Worm (Caenorhabditis elegans) whole organism, L4 larva: Measurements from ENCODE around the gene clec-64.

ENCODE experiments used
- F26F4.8 ChIP-seq: fragments of 200-800 bp; sonication (Bioruptor generic); conservative IDR thresholded peaks from 2 replicates; pipeline ENCODE4 v1.3.6; 2022; ENCODE audit warnings: missing genetic modification characterization, missing compliant biosample characterization
- Y5F2A.4 ChIP-seq: fragments of 200-800 bp; sonication (Bioruptor generic); optimal IDR thresholded peaks from 2 replicates; lab custom pipeline; 2018; ENCODE audit warnings: mild to moderate bottlenecking, missing genetic modification characterization, missing compliant biosample characterization
- Y75B8A.6 ChIP-seq: fragments of 200-800 bp; sonication (Bioruptor generic); IDR thresholded peaks from 2 replicates; pipeline ENCODE4 v1.3.6; 2022; ENCODE audit warnings: missing genetic modification reagents, missing genetic modification characterization, missing compliant biosample characterization
- ZK337.2 ChIP-seq: fragments of 200-800 bp; sonication (Bioruptor generic); IDR thresholded peaks from 2 replicates; pipeline ENCODE4 v1.3.6; 2022; ENCODE audit warnings: missing genetic modification reagents, missing genetic modification characterization, missing compliant biosample characterization
- ZK546.5 ChIP-seq, 2 experiments: sonication (generic microtip); optimal IDR thresholded peaks; 2 replicates each; lab custom pipeline; 2017; ENCODE audit warnings: missing biosample characterization in 2 of 2, missing genetic modification characterization in 2 of 2
- ceh-82 ChIP-seq: sonication (generic microtip); optimal IDR thresholded peaks from 2 replicates; lab custom pipeline; 2017; ENCODE audit warnings: missing biosample characterization, missing genetic modification characterization
- daf-16 ChIP-seq, 3 experiments: sonication (generic microtip); optimal IDR thresholded peaks; 2 replicates each; lab custom pipeline; 2016 to 2017; ENCODE audit warnings: missing genetic modification characterization in 3 of 3, missing genetic modification reagents in 3 of 3, mild to moderate bottlenecking in 2 of 3, missing compliant biosample characterization in 2 of 3, missing biosample characterization in 1 of 3, moderate library complexity in 1 of 3
- daf-19 ChIP-seq: fragments of 200-800 bp; sonication (Bioruptor generic); conservative IDR thresholded peaks from 2 replicates; pipeline ENCODE4 v1.3.6; 2022; ENCODE audit warnings: missing genetic modification characterization, missing compliant biosample characterization
- dmd-6 ChIP-seq: fragments of 200-800 bp; sonication (Bioruptor generic); IDR thresholded peaks from 2 replicates; pipeline ENCODE4 v1.3.6; 2022; ENCODE audit warnings: missing genetic modification reagents, missing genetic modification characterization, missing compliant biosample characterization
- dve-1 ChIP-seq: sonication (generic microtip); optimal IDR thresholded peaks from 2 replicates; lab custom pipeline; 2017; ENCODE audit warnings: antibody characterized with exemption, mild to moderate bottlenecking, missing genetic modification characterization, missing compliant biosample characterization; ENCODE audit not compliant: insufficient read depth
- fos-1 ChIP-seq: fragments of 150-350 bp; optimal IDR thresholded peaks from 2 replicates; lab custom pipeline; 2014; ENCODE audit warnings: missing biosample characterization, missing genetic modification characterization
- hif-1 ChIP-seq, 2 experiments: sonication (generic microtip); optimal IDR thresholded peaks; 2 replicates each; lab custom pipeline; 2016 to 2017; ENCODE audit warnings: missing compliant biosample characterization in 2 of 2, missing genetic modification characterization in 2 of 2, missing genetic modification reagents in 2 of 2, missing genotype in 2 of 2, mild to moderate bottlenecking in 1 of 2
- hlh-11 ChIP-seq: fragments of 200-800 bp; sonication (Bioruptor generic); optimal IDR thresholded peaks from 2 replicates; lab custom pipeline; 2018; ENCODE audit warnings: mild to moderate bottlenecking, missing genetic modification characterization, missing compliant biosample characterization
- hlh-30 ChIP-seq: sonication (generic microtip); optimal IDR thresholded peaks from 2 replicates; lab custom pipeline; 2017; ENCODE audit warnings: antibody characterized with exemption, mild to moderate bottlenecking, missing genetic modification characterization, missing compliant biosample characterization; ENCODE audit not compliant: insufficient read depth
- hmg-1.1 ChIP-seq: fragments of 200-800 bp; sonication (Bioruptor generic); IDR thresholded peaks from 2 replicates; pipeline ENCODE4 v1.3.6; 2022; ENCODE audit warnings: missing genetic modification reagents, missing genetic modification characterization, missing compliant biosample characterization
- jun-1 ChIP-seq: fragments of 150-350 bp; optimal IDR thresholded peaks from 2 replicates; lab custom pipeline; 2014; ENCODE audit warnings: missing biosample characterization, missing genetic modification reagents, missing genetic modification characterization
- lin-1 ChIP-seq: fragments of 200-800 bp; sonication (Bioruptor generic); IDR thresholded peaks from 2 replicates; pipeline ENCODE4 v1.3.6; 2022; ENCODE audit warnings: missing genetic modification reagents, missing genetic modification characterization, missing compliant biosample characterization
- lin-15B ChIP-seq: fragments of 150-350 bp; sonication (generic microtip); optimal IDR thresholded peaks from 3 replicates; lab custom pipeline; 2014; ENCODE audit warnings: missing biosample characterization, missing genetic modification characterization
- lin-38 ChIP-seq: fragments of 200-800 bp; sonication (Bioruptor generic); IDR thresholded peaks from 2 replicates; pipeline ENCODE4 v1.3.6; 2022; ENCODE audit warnings: missing genetic modification reagents, missing genetic modification characterization, missing compliant biosample characterization
- mep-1 ChIP-seq: fragments of 150-350 bp; sonication (generic microtip); optimal IDR thresholded peaks from 3 replicates; lab custom pipeline; 2014; ENCODE audit warnings: missing biosample characterization, missing genetic modification characterization
- mxl-2 ChIP-seq: fragments of 200-800 bp; sonication (Bioruptor generic); conservative IDR thresholded peaks from 2 replicates; pipeline ENCODE4 v1.3.6; 2022; ENCODE audit warnings: missing genetic modification reagents, missing genetic modification characterization, missing compliant biosample characterization
- mxl-3 ChIP-seq: fragments of 200-800 bp; sonication (Bioruptor generic); optimal IDR thresholded peaks from 2 replicates; lab custom pipeline; 2018; ENCODE audit warnings: mild to moderate bottlenecking, missing genetic modification characterization, missing compliant biosample characterization
- nhr-28 ChIP-seq: fragments of 150-350 bp; optimal IDR thresholded peaks from 2 replicates; lab custom pipeline; 2014; ENCODE audit warnings: missing biosample characterization, missing genetic modification characterization
- nhr-41 ChIP-seq: fragments of 200-800 bp; sonication (Bioruptor generic); IDR thresholded peaks from 2 replicates; pipeline ENCODE4 v1.3.6; 2022; ENCODE audit warnings: missing genetic modification reagents, missing genetic modification characterization, missing compliant biosample characterization
- nhr-76 ChIP-seq: fragments of 150-350 bp; optimal IDR thresholded peaks from 2 replicates; lab custom pipeline; 2014; ENCODE audit warnings: missing biosample characterization, missing genetic modification characterization
- nhr-77 ChIP-seq: fragments of 150-350 bp; optimal IDR thresholded peaks from 2 replicates; lab custom pipeline; 2014; ENCODE audit warnings: missing biosample characterization, missing genetic modification characterization
- php-3 ChIP-seq: fragments of 200-800 bp; sonication (Bioruptor generic); IDR thresholded peaks from 2 replicates; pipeline ENCODE4 v1.3.6; 2022; ENCODE audit warnings: missing genetic modification reagents, missing genetic modification characterization, missing compliant biosample characterization
- pqm-1 ChIP-seq: sonication (generic microtip); optimal IDR thresholded peaks from 2 replicates; lab custom pipeline; 2017; ENCODE audit warnings: missing biosample characterization, missing genetic modification characterization
- rbr-2 ChIP-seq: sonication (generic microtip); optimal IDR thresholded peaks from 2 replicates; lab custom pipeline; 2016; ENCODE audit warnings: missing genotype, missing genetic modification characterization, missing compliant biosample characterization
- saeg-2 ChIP-seq: fragments of 200-800 bp; sonication (Bioruptor generic); IDR thresholded peaks from 2 replicates; pipeline ENCODE4 v1.3.6; 2022; ENCODE audit warnings: missing genetic modification reagents, missing genetic modification characterization, missing compliant biosample characterization
- set-16 ChIP-seq: fragments of 200-800 bp; sonication (Bioruptor generic); IDR thresholded peaks from 2 replicates; pipeline ENCODE4 v1.3.6; 2022; ENCODE audit warnings: missing genetic modification reagents, missing genetic modification characterization, missing compliant biosample characterization
- spr-1 ChIP-seq: sonication (generic microtip); optimal IDR thresholded peaks from 2 replicates; lab custom pipeline; 2016; ENCODE audit warnings: mild to moderate bottlenecking, missing genetic modification characterization, missing compliant biosample characterization
- spr-3 ChIP-seq: fragments of 200-800 bp; sonication (Bioruptor generic); optimal IDR thresholded peaks from 2 replicates; lab custom pipeline; 2018; ENCODE audit warnings: mild to moderate bottlenecking, missing genetic modification characterization, missing compliant biosample characterization
- unc-62 ChIP-seq, 3 experiments: fragments of 150-350 bp in 1 of 3; sonication (generic microtip); optimal IDR thresholded peaks in 2 of 3; peaks in 1 of 3; 1 replicate in 1 of 3; 2 replicates in 2 of 3; lab custom pipeline; 2014 to 2017; ENCODE audit warnings: missing biosample characterization in 3 of 3, missing genetic modification characterization in 3 of 3, missing genetic modification reagents in 3 of 3, missing genotype in 1 of 3
- zag-1 ChIP-seq: fragments of 150-350 bp; optimal IDR thresholded peaks from 2 replicates; lab custom pipeline; 2014; ENCODE audit warnings: missing biosample characterization, missing genetic modification characterization
- zip-2 ChIP-seq: fragments of 150-350 bp; optimal IDR thresholded peaks from 2 replicates; lab custom pipeline; 2014; ENCODE audit warnings: missing biosample characterization, missing genetic modification characterization

Gene clec-64

ce11 chrII:12925551-12925950, 27.5 kb downstream of the clec-64 start, which contains the start of gene F58G1.8:
Gene F58G1.8 (minus strand): TSS chrII:12925651.
- no peak for TF ChIP-seq F26F4.8 (GFP tag; lab: Robert Waterston, UW)
- TF ChIP-seq, all 104 proteins: peak for 0

ce11 chrII:12928241-12928640, 30.2 kb downstream of the clec-64 start, which contains the start of gene F58G1.3:
Gene F58G1.3 (minus strand): TSS chrII:12928341.
- TF ChIP-seq ceh-82 (tag; lab: Kevin White, UChicago) (no peak), hmg-1.1 (GFP tag; lab: Robert Waterston, UW) (no peak), lin-15B (no peak), rbr-2 (tag; lab: Kevin White, UChicago) (no peak), mxl-2 (GFP tag; lab: Robert Waterston, UW) (no peak), daf-16 (GFP tag; optimal IDR thresholded peaks at IDR 0.05; lab: Kevin White, UChicago) (no peak), daf-16 (tag; optimal IDR thresholded peaks at IDR 0.05; lab: Kevin White, UChicago) (no peak), Y5F2A.4 (GFP tag; lab: Kevin White, UChicago) (no peak), nhr-76 (tag; lab: Kevin White, UChicago) (no peak), zip-2 (tag; lab: Kevin White, UChicago) (no peak), ZK337.2 (GFP tag; lab: Robert Waterston, UW) (no peak), hlh-30 (tag; lab: Kevin White, UChicago) (no peak), ZK546.5 (tag; optimal IDR thresholded peaks at IDR 0.05; lab: Kevin White, UChicago) (no peak), spr-1 (tag; lab: Kevin White, UChicago) (no peak), saeg-2 (no peak), spr-3 (GFP tag; lab: Kevin White, UChicago) (no peak)

- peak in 1 of 2 experiments; percentile 87 for TF ChIP-seq unc-62 (GFP tag; optimal IDR thresholded peaks at IDR 0.05 in 1 of 2; lab: Kevin White, UChicago)
- no peak for TF ChIP-seq unc-62 (tag; optimal IDR thresholded peaks at IDR 0.05; lab: Kevin White, UChicago)
- TF ChIP-seq zag-1: no peak
- no peak for TF ChIP-seq Y75B8A.6 (GFP tag; lab: Robert Waterston, UW)
- peak; percentile 44 for TF ChIP-seq pqm-1 (tag; lab: Kevin White, UChicago)
Measured at ce11 chrII:12930138-12930537, 32.1 kb downstream of the clec-64 start.

DNA sequence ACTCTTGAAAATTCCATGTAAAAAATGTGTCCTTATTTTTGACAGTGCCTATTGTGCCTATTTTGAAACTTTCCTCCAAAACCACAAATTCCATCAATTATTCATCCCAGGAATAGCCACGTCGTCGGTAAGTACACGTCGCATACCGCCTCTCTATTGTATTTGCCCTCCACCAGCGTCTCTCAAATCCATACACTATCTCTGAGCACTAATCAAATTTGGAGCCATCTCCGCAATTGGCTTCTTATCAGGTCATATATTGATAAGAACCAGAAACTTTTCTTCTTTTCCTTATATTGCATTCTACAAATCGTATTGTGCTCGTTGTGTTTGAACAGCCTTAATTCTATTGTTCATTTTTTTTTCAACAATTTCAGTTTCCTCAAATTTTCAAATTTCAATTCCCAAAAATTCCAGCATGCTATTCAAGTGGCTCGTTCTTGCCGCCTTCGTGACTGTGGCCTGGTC, 33.4 kb downstream of the clec-64 start, which contains the start of gene dct-18:
TSS of gene dct-18 (plus strand) at position 418 of the 468 bp plus-strand sequence.
- TF ChIP-seq nhr-77 (tag; lab: Kevin White, UChicago) (peak; percentile 29), spr-3 (GFP tag; lab: Kevin White, UChicago) (no peak), nhr-28 (tag; lab: Kevin White, UChicago) (peak; percentile 88), dmd-6 (GFP tag; lab: Robert Waterston, UW) (peak; percentile 48), mxl-3 (GFP tag; lab: Kevin White, UChicago) (peak; percentile 0), dve-1 (tag; lab: Kevin White, UChicago) (peak; percentile 66), mep-1 (tag; lab: Kevin White, UChicago) (no peak), jun-1 (tag; lab: Kevin White, UChicago) (no peak), zag-1 (no peak), nhr-76 (tag; lab: Kevin White, UChicago) (no peak), hif-1 (tag; optimal IDR thresholded peaks at IDR 0.05; lab: Kevin White, UChicago) (no peak), nhr-41 (0 out of 2 replicates have a peak, but pooled peaks have one; percentile 39), set-16 (GFP tag; lab: Robert Waterston, UW) (no peak), lin-1 (0 out of 2 replicates have a peak, but pooled peaks have one; percentile 15), daf-19 (GFP tag; lab: Robert Waterston, UW) (no peak), php-3 (0 out of 2 replicates have a peak, but pooled peaks have one; percentile 20), pqm-1 (tag; lab: Kevin White, UChicago) (peak; percentile 77), lin-38 (GFP tag; lab: Robert Waterston, UW) (no peak), daf-16 (GFP tag; optimal IDR thresholded peaks at IDR 0.05; lab: Kevin White, UChicago) (no peak), daf-16 (tag; optimal IDR thresholded peaks at IDR 0.05; lab: Kevin White, UChicago) (peak; percentile 54), fos-1 (tag; lab: Kevin White, UChicago) (no peak), hlh-11 (peak; percentile 62)
